Fruit fly (Drosophila melanogaster) whole organism, embryonic: ENCODE results near the gene CG1622.
A peak's percentile ranks its signal among the peaks of the same experiment; 100 is the strongest.

Experiments used
- Asciz ChIP-seq: fragments of 200-800 bp; sonication (Bioruptor generic); optimal IDR thresholded peaks from 2 replicates; lab custom pipeline; 2017; ENCODE audit warnings: missing biosample characterization, mild to moderate bottlenecking, missing genetic modification characterization, missing genetic modification reagents
- B-H2 ChIP-seq: fragments of 200-800 bp; sonication (Bioruptor generic); optimal IDR thresholded peaks from 2 replicates; lab custom pipeline; 2018; ENCODE audit warnings: missing biosample characterization, mild to moderate bottlenecking, missing genetic modification characterization
- CG10209 ChIP-seq: fragments of 200-800 bp; sonication (Bioruptor generic); optimal IDR thresholded peaks from 3 replicates; lab custom pipeline; 2017; ENCODE audit warnings: missing biosample characterization, mild to moderate bottlenecking, missing genetic modification characterization, missing genetic modification reagents
- CG11093 ChIP-seq: fragments of 200-800 bp; sonication (Bioruptor generic); IDR thresholded peaks from 3 replicates; pipeline ENCODE4 v1.3.6; 2022; ENCODE audit warnings: missing biosample characterization, missing genetic modification characterization
- CG12659 ChIP-seq: fragments of 200-800 bp; sonication (Bioruptor generic); optimal IDR thresholded peaks from 3 replicates; lab custom pipeline; 2017; ENCODE audit warnings: mild to moderate bottlenecking, missing biosample characterization, missing genetic modification reagents, missing genetic modification characterization
- CG12942 ChIP-seq: fragments of 200-800 bp; sonication (Bioruptor generic); optimal IDR thresholded peaks from 3 replicates; lab custom pipeline; 2016; ENCODE audit warnings: missing biosample characterization, missing genetic modification characterization
- CG13424 ChIP-seq: fragments of 200-800 bp; sonication (Bioruptor generic); optimal IDR thresholded peaks from 2 replicates; lab custom pipeline; 2019; ENCODE audit warnings: missing biosample characterization, mild to moderate bottlenecking, missing genetic modification characterization, moderate library complexity
- CG17186 ChIP-seq: fragments of 200-800 bp; sonication (Bioruptor generic); optimal IDR thresholded peaks from 3 replicates; lab custom pipeline; 2017; ENCODE audit warnings: missing biosample characterization, missing genetic modification reagents, missing genetic modification characterization
- CG2202 ChIP-seq: fragments of 200-800 bp; sonication (Bioruptor generic); optimal IDR thresholded peaks from 2 replicates; lab custom pipeline; 2018; ENCODE audit warnings: missing biosample characterization, mild to moderate bottlenecking, missing genetic modification characterization
- CG31365 ChIP-seq: fragments of 200-800 bp; sonication (Bioruptor generic); optimal IDR thresholded peaks from 2 replicates; lab custom pipeline; 2018; ENCODE audit warnings: missing biosample characterization, mild to moderate bottlenecking, missing genetic modification characterization
- CG33213 ChIP-seq: fragments of 200-800 bp; sonication (Bioruptor generic); optimal IDR thresholded peaks from 3 replicates; lab custom pipeline; 2016; ENCODE audit warnings: missing biosample characterization, missing genetic modification characterization
- CG34376 ChIP-seq: fragments of 200-800 bp; sonication (Bioruptor generic); optimal IDR thresholded peaks from 2 replicates; lab custom pipeline; 2018; ENCODE audit warnings: missing biosample characterization, mild to moderate bottlenecking, missing genetic modification characterization
- CG34422 ChIP-seq: fragments of 200-800 bp; sonication (Bioruptor generic); IDR thresholded peaks from 3 replicates; pipeline ENCODE4 v1.3.6; 2022; ENCODE audit warnings: missing biosample characterization, missing genetic modification characterization
- CG4328 ChIP-seq: fragments of 200-800 bp; sonication (Bioruptor generic); optimal IDR thresholded peaks from 3 replicates; lab custom pipeline; 2017; ENCODE audit warnings: missing biosample characterization, missing genetic modification reagents, missing genetic modification characterization
- CG7556 ChIP-seq: fragments of 200-800 bp; sonication (Bioruptor generic); optimal IDR thresholded peaks from 2 replicates; lab custom pipeline; 2017; ENCODE audit warnings: missing biosample characterization, mild to moderate bottlenecking, missing genetic modification characterization
- CG7839 ChIP-seq: fragments of 200-800 bp; sonication (Bioruptor generic); optimal IDR thresholded peaks from 3 replicates; lab custom pipeline; 2018; ENCODE audit warnings: missing biosample characterization, mild to moderate bottlenecking, missing genetic modification characterization, moderate library complexity
- CG8290 ChIP-seq, 3 experiments: fragments of 200-800 bp; sonication (Bioruptor generic); optimal IDR thresholded peaks; 2 replicates each; lab custom pipeline; 2016 to 2019; ENCODE audit warnings: missing biosample characterization in 3 of 3, missing genetic modification characterization in 3 of 3, mild to moderate bottlenecking in 2 of 3, moderate library complexity in 1 of 3
- CG9609 ChIP-seq: fragments of 200-800 bp; sonication (Bioruptor generic); optimal IDR thresholded peaks from 3 replicates; lab custom pipeline; 2016; ENCODE audit warnings: missing biosample characterization, missing genetic modification characterization
- Doc3 ChIP-seq: fragments of 200-800 bp; sonication (Bioruptor generic); IDR thresholded peaks from 3 replicates; pipeline ENCODE4 v1.3.6; 2022; ENCODE audit warnings: missing biosample characterization, missing genetic modification characterization; ENCODE audit not compliant: partially characterized antibody
- Dp ChIP-seq: fragments of 200-800 bp; sonication (Bioruptor generic); optimal IDR thresholded peaks from 2 replicates; lab custom pipeline; 2018; ENCODE audit warnings: missing biosample characterization, mild to moderate bottlenecking, missing genetic modification characterization, moderate library complexity
- Hr39 ChIP-seq: fragments of >200 bp; optimal IDR thresholded peaks from 2 replicates; lab custom pipeline; 2017
- Med ChIP-seq: fragments of 200-800 bp; sonication (Bioruptor generic); peaks from one replicate; lab custom pipeline; 2016; ENCODE audit warnings: missing biosample characterization, missing genetic modification characterization, mild to moderate bottlenecking, inconsistent platforms, moderate library complexity
- Poxn ChIP-seq: fragments of 200-800 bp; sonication (Bioruptor generic); IDR thresholded peaks from 2 replicates; pipeline ENCODE4 v1.3.6; 2022; ENCODE audit warnings: missing biosample characterization, missing genetic modification characterization
- chn ChIP-seq: fragments of 200-800 bp; sonication (Bioruptor generic); optimal IDR thresholded peaks from 2 replicates; lab custom pipeline; 2016; ENCODE audit warnings: missing biosample characterization, missing genetic modification characterization
- corto ChIP-seq: fragments of 200-800 bp; sonication (Bioruptor generic); optimal IDR thresholded peaks from 2 replicates; lab custom pipeline; 2016; ENCODE audit warnings: missing biosample characterization, mild to moderate bottlenecking, missing genetic modification characterization, moderate library complexity
- dm ChIP-seq: fragments of 200-800 bp; sonication (Bioruptor generic); optimal IDR thresholded peaks from 3 replicates; lab custom pipeline; 2016; ENCODE audit warnings: missing biosample characterization, missing genetic modification characterization
- dmrt11E ChIP-seq: fragments of 200-800 bp; sonication (Bioruptor generic); optimal IDR thresholded peaks from 3 replicates; lab custom pipeline; 2018; ENCODE audit warnings: missing biosample characterization, mild to moderate bottlenecking, missing genetic modification characterization, moderate library complexity
- exex ChIP-seq: fragments of 200-800 bp; sonication (Bioruptor generic); optimal IDR thresholded peaks from 4 replicates; lab custom pipeline; 2018; ENCODE audit warnings: missing biosample characterization, mild to moderate bottlenecking, missing genetic modification characterization, moderate library complexity
- grn ChIP-seq: fragments of 200-800 bp; sonication (Bioruptor generic); optimal IDR thresholded peaks from 3 replicates; lab custom pipeline; 2017; ENCODE audit warnings: missing biosample characterization, missing genetic modification characterization
- gsb ChIP-seq: fragments of 200-800 bp; sonication (Bioruptor generic); IDR thresholded peaks from 2 replicates; pipeline ENCODE4 v1.3.6; 2022; ENCODE audit warnings: missing biosample characterization, missing genetic modification characterization
- maf-S ChIP-seq: fragments of 200-800 bp; sonication (Bioruptor generic); optimal IDR thresholded peaks from 2 replicates; lab custom pipeline; 2016; ENCODE audit warnings: missing biosample characterization, missing genetic modification characterization
- nerfin-2 ChIP-seq: fragments of 200-800 bp; sonication (Bioruptor generic); IDR thresholded peaks from 2 replicates; pipeline ENCODE4 v1.3.6; 2022; ENCODE audit warnings: missing biosample characterization, missing genetic modification characterization; ENCODE audit not compliant: partially characterized antibody
- nmo ChIP-seq: fragments of 200-800 bp; sonication (Bioruptor generic); optimal IDR thresholded peaks from 2 replicates; lab custom pipeline; 2018; ENCODE audit warnings: missing biosample characterization, mild to moderate bottlenecking, missing genetic modification characterization, moderate library complexity
- pnt ChIP-seq: fragments of 200-800 bp; sonication (Bioruptor generic); optimal IDR thresholded peaks from 3 replicates; lab custom pipeline; 2016; ENCODE audit warnings: missing biosample characterization, missing genetic modification characterization
- pzg ChIP-seq: fragments of 200-800 bp; sonication (Bioruptor generic); optimal IDR thresholded peaks from 3 replicates; lab custom pipeline; 2018; ENCODE audit warnings: missing biosample characterization, mild to moderate bottlenecking, missing genetic modification characterization, moderate library complexity
- row ChIP-seq: fragments of 200-800 bp; sonication (Bioruptor generic); IDR thresholded peaks from 3 replicates; pipeline ENCODE4 v1.3.6; 2022; ENCODE audit warnings: missing biosample characterization, missing genetic modification characterization
- salm ChIP-seq: fragments of 200-800 bp; sonication (Bioruptor generic); optimal IDR thresholded peaks from 2 replicates; lab custom pipeline; 2018; ENCODE audit warnings: missing biosample characterization, mild to moderate bottlenecking, missing genetic modification characterization
- slou ChIP-seq: fragments of 200-800 bp; sonication (Bioruptor generic); optimal IDR thresholded peaks from 3 replicates; lab custom pipeline; 2016; ENCODE audit warnings: missing biosample characterization, missing genetic modification characterization
- tna ChIP-seq: fragments of 200-800 bp; sonication (Bioruptor generic); IDR thresholded peaks from 2 replicates; pipeline ENCODE4 v1.3.6; 2022; ENCODE audit warnings: missing biosample characterization, missing genetic modification characterization; ENCODE audit not compliant: partially characterized antibody
- trh ChIP-seq: fragments of 200-800 bp; sonication (Bioruptor generic); optimal IDR thresholded peaks from 2 replicates; lab custom pipeline; 2016; ENCODE audit warnings: missing biosample characterization, missing genetic modification characterization
- unc-4 ChIP-seq: fragments of 200-800 bp; sonication (Bioruptor generic); IDR thresholded peaks from 2 replicates; pipeline ENCODE4 v1.3.6; 2022; ENCODE audit warnings: missing biosample characterization, missing genetic modification characterization; ENCODE audit not compliant: partially characterized antibody
- vnd ChIP-seq: fragments of 200-800 bp; sonication (Bioruptor generic); IDR thresholded peaks from 3 replicates; pipeline ENCODE4 v1.3.6; 2022; ENCODE audit warnings: missing biosample characterization, missing genetic modification characterization; ENCODE audit not compliant: partially characterized antibody
- yki ChIP-seq: fragments of >200 bp; optimal IDR thresholded peaks from 3 replicates; lab custom pipeline; 2018

The CG1622 gene

dm6 chrX:13285749-13286336 is 11.0 kb upstream of the CG1622 start (continued):
- TF ChIP-seq CG13424 (tag; lab: Kevin White, UChicago) (no peak), exex (tag; lab: Kevin White, UChicago) (no peak), CG12942 (GFP tag; lab: Kevin White, UChicago) (no peak), Hr39 (lab: Kevin White, UChicago) (no peak), nmo (peak; percentile 21), dmrt11E (peak; percentile 12), CG7839 (tag; lab: Kevin White, UChicago) (no peak), dm (GFP tag; lab: Kevin White, UChicago) (no peak), tna (no peak), pzg (GFP tag; lab: Kevin White, UChicago) (peak; percentile 24), yki (lab: Kevin White, UChicago) (no peak), grn (no peak), CG31365 (tag; lab: Kevin White, UChicago) (no peak), chn (GFP tag; lab: Kevin White, UChicago) (no peak), pnt (GFP tag; lab: Kevin White, UChicago) (no peak), CG7556 (GFP tag; lab: Kevin White, UChicago) (no peak), Asciz (GFP tag; lab: Kevin White, UChicago) (no peak), nerfin-2 (GFP tag; lab: Robert Waterston, UW) (no peak), CG4328 (no peak), CG11093 (no peak), CG34422 (no peak), Doc3 (GFP tag; lab: Robert Waterston, UW) (peak; percentile 47; the same call in 1 of the 3 replicates), Poxn (GFP tag; lab: Robert Waterston, UW) (no peak), Med (GFP tag; lab: Kevin White, UChicago) (no peak), CG9609 (no peak), vnd (GFP tag; lab: Robert Waterston, UW) (peak; percentile 37; the same call in 1 of the 3 replicates), corto (GFP tag; lab: Kevin White, UChicago) (no peak), trh (GFP tag; lab: Kevin White, UChicago) (no peak), unc-4 (GFP tag; lab: Robert Waterston, UW) (peak; percentile 65; the same call in 1 of the 2 replicates), CG8290 (GFP tag; optimal IDR thresholded peaks at IDR 0.05; lab: Kevin White, UChicago) (peak; percentile 19), CG8290 (tag; optimal IDR thresholded peaks at IDR 0.05; lab: Kevin White, UChicago) (peak in 1 of 2 experiments; percentile 66), CG17186 (GFP tag; lab: Kevin White, UChicago) (no peak), slou (GFP tag; lab: Kevin White, UChicago) (no peak), gsb (no peak), CG33213 (GFP tag; lab: Kevin White, UChicago) (no peak), CG2202 (no peak), CG12659 (peak; percentile 42), B-H2 (GFP tag; lab: Kevin White, UChicago) (no peak), CG34376 (no peak), CG10209 (no peak), maf-S (GFP tag; lab: Kevin White, UChicago) (no peak), salm (tag; lab: Kevin White, UChicago) (no peak), row (GFP tag; lab: Robert Waterston, UW) (0 out of 3 replicates have a peak, but pooled peaks have one; percentile 24), Dp (no peak)
